Worm (Caenorhabditis elegans) whole organism, dauer: ENCODE results near the gene K11C4.2.

Source experiments
- unc-62 ChIP-seq: sonication (generic microtip); optimal IDR thresholded peaks from 2 replicates; lab custom pipeline; 2017; ENCODE audit warnings: missing biosample characterization, missing genetic modification reagents, missing genetic modification characterization

The K11C4.2 gene

DNA sequence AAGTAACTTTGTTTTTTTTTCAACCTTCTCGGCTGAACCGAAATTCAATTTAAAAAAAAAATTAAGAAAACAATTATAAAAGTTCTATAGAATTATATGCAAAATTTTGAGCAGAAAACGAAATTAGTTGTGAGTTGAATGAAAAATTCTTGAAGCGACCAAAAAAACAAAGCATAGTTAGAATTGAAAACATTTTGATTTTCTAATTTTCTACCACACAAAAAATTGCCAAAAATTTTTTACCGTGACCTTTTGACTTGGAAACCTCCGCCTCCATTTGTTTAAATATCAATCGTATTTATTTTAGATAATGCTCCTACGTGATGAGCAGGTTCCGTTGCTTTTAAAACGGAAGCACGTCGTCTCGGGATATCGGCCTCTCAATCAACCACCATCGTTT is at the start of gene K11C4.2:
TSS of gene K11C4.2 (plus strand) at position 301 of the 400 bp plus-strand sequence.
- TF ChIP-seq unc-62 (GFP tag; lab: Kevin White, UChicago), result no peak

DNA sequence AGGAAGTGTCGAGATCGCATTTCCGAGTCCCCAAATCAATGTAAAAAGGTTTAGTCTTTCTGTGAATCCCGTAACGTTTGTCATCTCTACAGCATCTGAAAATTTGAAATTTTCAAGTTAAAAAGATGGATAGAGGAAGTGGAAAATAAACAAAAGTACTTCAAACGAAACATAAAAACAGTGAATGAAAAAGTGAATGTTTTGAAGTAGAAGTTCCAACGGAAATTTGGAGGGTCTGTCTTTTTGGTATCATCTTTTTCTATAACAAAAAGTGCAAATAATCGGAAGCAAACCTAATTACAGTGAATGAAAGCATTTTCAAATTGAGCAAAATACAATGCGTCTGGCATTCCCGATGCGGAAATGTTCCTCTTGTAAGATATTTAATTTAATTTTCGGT is 48.4 kb upstream of the K11C4.2 start, which contains the start of gene lgc-54:
TSS of gene lgc-54 (minus strand) at position 101 of the 400 bp plus-strand sequence.
- TF ChIP-seq unc-62 (GFP tag; lab: Kevin White, UChicago), result no peak

DNA sequence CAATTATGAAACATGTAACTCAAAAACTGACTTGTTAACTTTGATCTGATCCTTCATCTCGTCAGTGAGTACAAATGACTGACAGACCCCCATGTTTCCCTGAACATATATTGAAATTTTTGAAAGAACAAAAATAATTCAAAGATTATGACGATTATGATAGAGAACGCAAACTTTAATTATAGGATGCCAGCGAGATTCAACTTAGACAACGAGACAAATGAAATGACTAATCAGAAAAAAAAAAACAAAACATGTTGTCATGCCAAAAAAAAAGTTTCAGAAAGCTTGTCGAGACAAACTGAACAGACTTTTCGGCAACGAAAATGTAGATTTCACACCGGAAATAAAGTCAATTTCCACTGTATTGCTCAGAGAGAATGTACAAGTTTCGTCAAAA is 40.2 kb upstream of the K11C4.2 start, which contains the start of gene gpa-10:
TSS of gene gpa-10 (minus strand) at position 101 of the 400 bp plus-strand sequence.
- TF ChIP-seq unc-62 (GFP tag; lab: Kevin White, UChicago), result no peak

DNA sequence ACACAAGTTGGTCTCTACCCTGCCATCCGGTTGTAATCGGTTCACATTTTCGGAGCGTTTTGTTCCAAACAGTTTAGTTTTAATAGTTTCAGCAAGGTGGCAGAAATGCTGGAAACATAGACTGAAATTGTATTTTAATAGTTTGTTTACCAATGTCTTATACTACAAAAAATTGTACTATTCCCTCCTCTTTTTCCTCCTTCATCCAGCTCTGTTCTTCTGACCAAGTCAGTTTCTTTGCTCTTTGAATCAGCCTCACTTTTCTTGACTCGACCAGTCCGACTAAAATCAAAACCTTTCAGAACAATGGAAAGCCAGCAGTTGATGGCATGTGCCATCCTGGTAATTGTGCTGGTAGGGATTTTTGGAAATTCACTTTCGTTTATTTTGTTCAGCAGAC is 24.9 kb upstream of the K11C4.2 start, which contains the start of gene frpr-18:
TSS of gene frpr-18 (plus strand) at position 301 of the 400 bp plus-strand sequence.
- no peak for TF ChIP-seq unc-62 (GFP tag; lab: Kevin White, UChicago)

DNA sequence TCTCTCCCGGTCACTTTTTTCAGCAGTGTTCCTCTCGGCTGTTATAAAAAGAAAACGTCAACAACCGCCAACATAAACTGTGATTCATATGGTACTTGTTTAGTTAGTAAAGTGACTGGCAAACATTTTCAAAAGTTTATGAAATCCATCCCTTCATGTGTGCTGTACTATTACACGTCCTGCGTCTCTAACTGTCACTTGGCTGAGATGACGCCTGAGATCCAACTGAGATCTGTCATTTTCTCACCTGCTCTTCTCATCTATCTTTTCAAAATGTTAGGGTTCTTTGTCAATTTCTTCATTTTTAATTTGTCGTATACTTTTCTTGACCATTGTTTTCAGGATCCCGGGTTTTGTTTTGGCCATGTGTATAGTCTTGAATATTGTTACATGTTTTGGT is 20.1 kb upstream of the K11C4.2 start:
- TF ChIP-seq unc-62 (GFP tag; lab: Kevin White, UChicago), result no peak

DNA sequence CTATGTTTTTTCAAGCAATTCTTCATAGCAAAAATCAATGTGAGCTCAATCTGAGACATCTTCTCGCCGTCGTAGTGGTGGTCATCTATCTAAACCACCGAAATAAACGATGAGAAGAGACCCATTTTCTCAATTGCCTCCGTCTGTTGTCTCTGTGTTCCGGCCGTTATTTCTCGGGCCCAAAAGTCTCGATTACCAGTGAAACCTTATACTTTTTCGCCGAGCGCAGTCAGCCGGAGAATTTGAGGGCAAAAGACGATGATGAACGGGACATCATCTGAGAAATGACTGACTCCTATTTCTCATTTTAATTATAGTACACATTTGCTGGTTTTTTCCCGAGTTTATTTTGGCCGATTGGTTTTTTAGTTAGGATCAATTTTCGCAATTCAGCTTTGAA is 19.1 kb upstream of the K11C4.2 start:
- no peak for TF ChIP-seq unc-62 (GFP tag; lab: Kevin White, UChicago)

DNA sequence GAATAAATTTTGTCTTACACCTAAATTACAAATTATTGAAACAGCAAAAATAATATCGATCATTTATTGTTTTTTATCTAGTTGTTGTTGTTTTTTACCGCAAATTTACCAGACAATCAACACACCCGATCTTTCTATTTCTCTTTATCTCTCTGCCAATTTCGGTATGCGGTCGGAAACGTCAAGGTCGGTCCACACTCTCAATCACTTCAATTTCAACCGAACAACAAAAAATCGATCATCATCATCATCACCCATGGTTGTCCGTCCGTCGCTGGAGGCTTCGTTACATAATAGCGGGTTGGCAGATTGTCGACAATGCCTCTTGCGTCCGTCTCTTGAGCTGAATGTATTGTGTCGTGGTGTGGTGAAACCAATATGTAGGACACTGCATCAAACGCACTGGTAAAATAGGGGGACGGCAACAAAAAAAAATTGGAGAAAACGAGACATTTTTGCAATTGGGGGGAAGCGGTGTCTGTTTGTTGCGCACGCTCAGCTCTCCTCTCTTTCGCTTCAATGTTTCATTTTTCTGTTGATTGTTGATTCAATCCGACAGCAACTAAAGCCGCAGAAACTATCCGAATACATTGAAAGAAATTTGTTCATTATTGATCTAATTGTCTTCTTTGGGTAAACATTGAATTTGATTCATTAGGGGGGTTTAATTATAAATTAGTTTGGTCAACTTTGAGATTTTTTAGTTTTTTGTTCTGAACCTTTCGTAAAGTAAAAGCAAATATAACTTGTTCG is 17.9 kb upstream of the K11C4.2 start:
- TF ChIP-seq unc-62 (GFP tag; lab: Kevin White, UChicago), result no peak

DNA sequence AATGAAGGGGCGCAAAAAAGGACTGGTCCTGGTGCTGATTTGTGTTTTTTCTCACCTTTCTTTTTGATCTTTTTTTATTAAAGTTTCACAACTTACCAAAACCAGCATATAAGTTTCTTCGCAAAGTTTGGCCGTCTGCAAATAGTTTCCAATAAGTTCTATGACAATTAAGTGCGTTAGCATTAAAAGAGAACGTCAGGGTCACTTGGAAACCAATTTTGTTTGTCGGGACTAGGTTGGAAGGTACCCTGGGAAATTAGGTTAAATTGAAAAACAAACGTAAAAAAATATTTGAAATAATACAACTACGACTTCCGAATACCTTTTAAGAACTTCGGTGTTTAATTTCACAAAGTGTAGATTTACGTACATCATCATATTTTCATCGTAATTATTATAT is 16.3 kb upstream of the K11C4.2 start:
- no peak for TF ChIP-seq unc-62 (GFP tag; lab: Kevin White, UChicago)

DNA sequence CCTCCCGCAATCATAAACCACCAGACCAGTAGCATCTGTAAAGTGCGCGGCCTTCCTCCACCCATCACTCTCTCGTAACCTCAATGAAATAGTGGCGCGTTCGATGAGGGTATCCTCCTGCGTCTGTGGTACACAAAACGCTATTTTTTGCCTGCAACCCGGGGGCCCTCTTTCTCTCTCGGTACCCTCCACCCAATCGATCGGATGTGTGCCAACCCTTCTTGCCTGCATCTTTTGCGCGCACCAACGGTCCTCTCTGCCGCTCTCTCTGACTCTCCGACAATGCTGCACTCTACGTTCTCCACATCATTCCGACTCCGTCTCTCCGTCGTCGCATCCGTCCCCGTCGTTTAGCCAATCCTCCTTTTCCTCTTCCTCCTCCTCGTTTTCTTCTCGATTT is 15.4 kb upstream of the K11C4.2 start:
- no peak for TF ChIP-seq unc-62 (GFP tag; lab: Kevin White, UChicago)

DNA sequence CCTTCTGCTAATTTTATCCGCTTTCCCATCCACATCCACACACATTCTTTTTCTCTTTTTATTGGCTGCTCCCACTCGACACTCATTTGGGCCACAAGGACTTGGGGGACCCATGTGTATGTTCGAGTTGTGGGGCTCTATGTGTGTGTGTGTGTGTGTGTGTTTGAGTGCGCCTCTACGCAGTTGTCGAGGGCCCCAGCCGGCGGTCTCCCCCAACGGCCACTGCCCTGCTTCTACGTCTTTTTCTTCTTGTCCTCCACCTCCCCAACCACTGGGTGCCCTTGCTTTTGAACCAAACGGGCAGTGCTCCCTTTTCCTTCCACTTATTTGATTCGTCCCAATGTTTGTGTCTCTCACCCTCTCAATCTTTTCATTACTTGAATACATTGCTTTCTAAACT is 14.3 kb upstream of the K11C4.2 start:
- no peak for TF ChIP-seq unc-62 (GFP tag; lab: Kevin White, UChicago)

DNA sequence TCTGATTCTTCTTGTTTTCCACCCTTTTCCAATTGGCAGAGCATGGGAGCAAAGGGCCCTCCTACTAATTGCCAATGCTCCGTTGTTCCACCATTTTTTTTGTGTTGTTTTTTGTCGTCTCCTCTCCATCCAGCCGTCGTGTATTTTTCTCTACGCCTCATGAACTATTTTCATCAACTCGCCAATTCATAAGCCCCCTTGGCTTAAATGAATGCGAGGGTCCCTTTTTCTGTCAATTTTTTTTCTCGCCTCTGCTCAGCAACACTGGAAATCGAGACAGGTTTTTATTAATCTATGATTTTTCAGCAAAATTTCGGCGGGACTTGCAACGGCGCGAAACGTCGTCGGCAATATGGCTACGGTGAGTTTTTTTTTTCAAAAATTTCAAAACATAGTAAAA is 13.8 kb upstream of the K11C4.2 start, which contains the start of gene unc-70:
TSS of gene unc-70 (plus strand) at position 301 of the 400 bp plus-strand sequence.
- TF ChIP-seq unc-62 (GFP tag; lab: Kevin White, UChicago), result no peak

DNA sequence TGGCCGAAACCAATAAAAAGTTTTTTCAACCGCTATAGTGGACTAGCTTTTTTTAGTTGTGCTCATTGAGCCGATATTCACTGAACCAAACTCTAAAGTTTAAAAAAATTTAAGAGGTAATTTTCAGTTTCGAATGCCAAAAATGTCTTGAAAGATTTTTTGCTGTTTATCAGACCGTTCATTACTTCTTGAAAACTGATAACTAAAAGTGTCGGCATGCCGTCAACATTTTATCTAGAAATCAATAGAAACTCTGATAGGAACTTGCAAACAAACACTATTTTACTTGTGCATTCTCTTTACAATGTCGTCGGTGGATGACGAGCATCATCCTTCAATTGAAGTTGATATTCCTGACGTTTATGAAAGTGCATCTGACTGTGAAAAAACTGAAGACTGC is 13.1 kb upstream of the K11C4.2 start:
- TF ChIP-seq unc-62 (GFP tag; lab: Kevin White, UChicago), result no peak

DNA sequence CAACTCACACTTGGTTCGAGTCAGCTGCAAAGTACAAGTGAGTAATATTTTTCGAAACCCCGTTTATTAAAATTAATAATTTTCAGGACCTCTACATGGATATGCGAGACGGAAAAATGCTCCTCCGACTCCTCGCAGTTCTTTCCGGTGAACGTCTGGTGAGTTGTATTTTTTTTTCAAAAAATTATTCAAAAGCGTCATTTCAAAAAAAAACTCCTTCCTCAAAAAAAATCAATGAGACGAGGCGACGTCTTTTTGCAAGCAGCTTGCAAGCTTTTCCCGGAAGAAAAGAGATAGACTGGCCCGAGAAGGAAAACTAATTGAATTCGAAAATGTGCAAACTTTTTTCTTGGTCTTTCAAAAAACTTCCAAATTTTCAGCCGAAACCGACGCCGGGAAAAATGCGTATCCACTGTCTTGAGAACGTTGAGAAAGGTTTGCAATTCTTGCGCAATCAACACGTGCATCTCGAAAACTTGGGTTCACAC is 12.4 kb upstream of the K11C4.2 start:
- no peak for TF ChIP-seq unc-62 (GFP tag; lab: Kevin White, UChicago)

DNA sequence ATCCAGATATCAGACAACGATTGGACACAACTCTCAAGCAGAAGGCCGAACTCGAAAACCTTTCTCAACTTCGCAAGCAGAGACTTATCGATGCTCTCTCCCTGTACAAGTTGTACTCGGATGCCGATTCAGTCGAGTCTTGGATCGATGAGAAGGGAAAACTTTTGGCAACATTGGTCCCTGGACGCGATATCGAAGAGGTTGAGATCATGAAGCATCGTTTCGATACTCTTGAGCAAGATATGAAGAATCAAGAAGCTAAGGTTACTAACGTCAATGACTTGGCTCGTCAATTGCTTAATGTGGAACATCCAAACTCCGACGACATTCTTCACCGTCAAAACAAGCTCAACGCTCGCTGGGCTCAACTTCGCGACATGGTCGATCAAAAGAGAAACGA is 9.8 kb upstream of the K11C4.2 start:
- TF ChIP-seq unc-62 (GFP tag; lab: Kevin White, UChicago), result no peak

DNA sequence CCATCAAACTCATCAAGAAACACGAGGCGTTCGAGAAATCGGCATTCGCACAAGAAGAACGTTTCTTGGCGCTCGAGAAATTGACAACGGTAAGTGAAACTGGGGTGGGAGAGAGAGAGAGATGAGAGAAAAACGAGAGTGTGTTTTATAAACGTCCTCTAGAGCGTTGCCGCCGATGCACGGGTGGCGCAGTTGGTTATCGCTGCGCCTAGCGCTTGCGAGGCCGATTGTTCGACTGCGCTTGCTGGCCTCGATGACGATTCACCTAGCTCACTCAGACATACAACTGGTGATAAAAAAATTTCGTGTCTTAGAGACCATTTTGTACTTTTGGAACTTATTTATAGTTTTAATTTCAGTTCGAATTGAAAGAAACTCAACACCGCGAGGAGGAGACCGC is 6.0 kb upstream of the K11C4.2 start:
- TF ChIP-seq unc-62 (GFP tag; lab: Kevin White, UChicago), result no peak

DNA sequence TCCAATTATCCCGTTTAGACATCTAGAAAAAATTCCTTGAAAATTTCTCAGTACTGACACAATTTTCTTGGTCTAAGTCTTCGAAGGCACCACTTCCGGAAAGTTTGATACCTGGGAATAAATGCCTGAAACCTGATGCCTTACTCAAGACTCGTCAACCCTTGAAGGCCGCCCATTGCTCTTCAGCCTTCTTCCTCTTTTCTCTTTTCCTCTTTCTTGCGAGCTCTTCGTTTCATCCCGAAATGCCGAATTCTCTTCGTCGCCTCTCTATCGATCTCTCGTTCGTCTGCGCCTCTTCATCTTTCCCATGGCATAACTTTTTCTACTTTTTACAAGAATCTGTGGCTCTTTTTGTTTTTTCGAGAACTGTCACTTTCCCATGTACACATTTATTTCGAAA is 1.2 kb upstream of the K11C4.2 start:
- TF ChIP-seq unc-62 (GFP tag; lab: Kevin White, UChicago), result no peak

DNA sequence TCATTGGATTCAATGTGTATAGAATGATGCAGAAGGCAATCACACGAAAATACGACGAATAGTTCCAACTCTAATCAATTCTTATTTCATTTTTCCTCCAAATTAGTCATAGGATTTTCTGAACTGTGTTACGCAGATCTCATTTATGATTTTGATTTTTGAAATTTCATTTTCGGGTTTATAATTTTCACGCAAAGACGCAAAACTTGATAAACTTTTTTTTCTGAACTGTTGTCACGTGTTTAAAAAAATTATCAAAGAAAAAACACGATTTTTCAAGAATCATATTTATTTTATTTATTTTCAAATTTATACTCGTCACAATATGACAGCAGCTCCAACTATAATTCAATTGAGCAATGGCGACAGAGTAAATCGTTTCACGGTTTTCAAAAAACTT is 1.8 kb downstream of the K11C4.2 start, which contains the start of gene K11C4.1:
TSS of gene K11C4.1 (plus strand) at position 301 of the 400 bp plus-strand sequence.
- no peak for TF ChIP-seq unc-62 (GFP tag; lab: Kevin White, UChicago)
